Worm (Caenorhabditis elegans): ENCODE data around the gene F59B10.2.

DNA sequence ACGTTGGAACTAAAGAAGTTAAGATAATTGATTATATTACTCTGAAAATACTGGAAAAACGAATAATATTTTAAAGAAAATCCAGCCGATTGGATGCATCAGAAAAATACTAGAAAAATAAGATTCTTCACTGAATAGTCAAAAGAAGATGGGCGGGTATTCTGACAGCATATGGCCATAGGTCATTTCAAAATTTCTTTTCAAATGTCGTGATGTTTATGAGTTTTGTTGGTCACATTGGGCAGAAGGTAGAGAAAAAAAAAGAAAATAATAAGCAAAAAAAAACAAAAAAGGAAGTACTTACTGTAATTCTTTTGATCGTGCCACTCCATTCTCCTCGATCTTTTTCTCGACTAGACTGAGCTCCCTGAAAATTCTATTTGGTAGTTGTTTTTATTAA, 13.9 kb upstream of the F59B10.2 start, which contains the start of gene F59B10.5:
- TF ChIP-seq zip-8 (tag; optimal IDR thresholded peaks at IDR 0.05): no peak
- TF ChIP-seq unc-62 (GFP tag; optimal IDR thresholded peaks at IDR 0.05): no peak
- TF ChIP-seq unc-39 (tag; optimal IDR thresholded peaks at IDR 0.05): no peak
- TF ChIP-seq nhr-12 (tag; optimal IDR thresholded peaks at IDR 0.05): no peak
- no peak for TF ChIP-seq nhr-237 (tag; optimal IDR thresholded peaks at IDR 0.05)

All from whole organism, mixed stage, embryonic.